Fruit fly (Drosophila melanogaster): Measurements from ENCODE around the gene CG42819.

- TF ChIP-seq pan (optimal IDR thresholded peaks at IDR 0.05) (no peak), Dll (optimal IDR thresholded peaks at IDR 0.05) (no peak), CG8478 (optimal IDR thresholded peaks at IDR 0.05) (no peak), usp (GFP tag; optimal IDR thresholded peaks at IDR 0.05) (no peak)
These were observed 5.0 kb downstream of the CG42819 start, which contains the start of the genes Dad1 and CG13384 for dm6 chr2L:8384108-8384601.
